Fruit fly (Drosophila melanogaster) whole organism, wandering third instar larva: ENCODE measurements around the gene ebi.

Source experiments
- Sp1 ChIP-seq: fragments of 200-800 bp; sonication (Bioruptor generic); optimal IDR thresholded peaks from 3 replicates; lab custom pipeline; 2019; ENCODE audit warnings: missing biosample characterization, mild to moderate bottlenecking, missing genetic modification characterization, moderate library complexity
- dmrt93B ChIP-seq: fragments of 200-800 bp; sonication (Bioruptor generic); optimal IDR thresholded peaks from 2 replicates; lab custom pipeline; 2018; ENCODE audit warnings: missing biosample characterization, mild to moderate bottlenecking, missing genetic modification characterization
- usp ChIP-seq: fragments of >200 bp; optimal IDR thresholded peaks from 2 replicates; lab custom pipeline; 2017; ENCODE audit warnings: missing biosample characterization, missing genetic modification characterization

- TF ChIP-seq dmrt93B (GFP tag; lab: Kevin White, UChicago), result no peak
- no peak for TF ChIP-seq usp (GFP tag; lab: Kevin White, UChicago)
- TF ChIP-seq Sp1 (GFP tag; lab: Kevin White, UChicago), result no peak
These were observed 43.1 kb upstream of the ebi start for dm6 chr2L:371747-372146.
